Worm (Caenorhabditis elegans) whole organism, L4 larva: ENCODE results near the gene ift-74.
A peak's percentile ranks its signal among the peaks of the same experiment; 100 is the strongest.

ENCODE experiments used
- F44E2.7 ChIP-seq: fragments of 200-800 bp; sonication (Bioruptor generic); IDR thresholded peaks from 2 replicates; pipeline ENCODE4 v2.1.2; 2022; ENCODE audit warnings: missing genetic modification characterization, missing compliant biosample characterization
- R02D3.7 ChIP-seq: fragments of 150-350 bp; sonication (generic microtip); optimal IDR thresholded peaks from 3 replicates; lab custom pipeline; 2014; ENCODE audit warnings: missing biosample characterization, missing genetic modification characterization
- T20F7.1 ChIP-seq: fragments of 200-800 bp; sonication (Bioruptor generic); optimal IDR thresholded peaks from 2 replicates; lab custom pipeline; 2018; ENCODE audit warnings: mild to moderate bottlenecking, missing genetic modification characterization, missing compliant biosample characterization
- Y105C5A.15 ChIP-seq: fragments of 200-800 bp; sonication (Bioruptor generic); IDR thresholded peaks from 2 replicates; pipeline ENCODE4 v1.3.6; 2022; ENCODE audit warnings: missing genetic modification characterization, missing compliant biosample characterization
- Y48G9A.11 ChIP-seq: fragments of 200-800 bp; sonication (Bioruptor generic); IDR thresholded peaks from 2 replicates; pipeline ENCODE4 v1.3.6; 2022; ENCODE audit warnings: missing genetic modification reagents, missing genetic modification characterization, missing compliant biosample characterization
- Y75B8A.6 ChIP-seq: fragments of 200-800 bp; sonication (Bioruptor generic); IDR thresholded peaks from 2 replicates; pipeline ENCODE4 v1.3.6; 2022; ENCODE audit warnings: missing genetic modification reagents, missing genetic modification characterization, missing compliant biosample characterization
- aha-1 ChIP-seq: fragments of 150-350 bp; peaks from one replicate; lab custom pipeline; 2014; ENCODE audit warnings: missing biosample characterization, missing genetic modification characterization
- ama-1 ChIP-seq: fragments of 150-350 bp; optimal IDR thresholded peaks from 2 replicates; lab custom pipeline; 2014; ENCODE audit warnings: inconsistent platforms, mixed read lengths
- ceh-20 ChIP-seq: fragments of 200-800 bp; sonication (Bioruptor generic); IDR thresholded peaks from 2 replicates; pipeline ENCODE4 v1.3.6; 2022; ENCODE audit warnings: missing genetic modification reagents, missing genetic modification characterization, missing compliant biosample characterization
- ceh-62 ChIP-seq: sonication (generic microtip); optimal IDR thresholded peaks from 2 replicates; lab custom pipeline; 2017; ENCODE audit warnings: missing biosample characterization, missing genetic modification characterization
- ceh-82 ChIP-seq: sonication (generic microtip); optimal IDR thresholded peaks from 2 replicates; lab custom pipeline; 2017; ENCODE audit warnings: missing biosample characterization, missing genetic modification characterization
- ctbp-1 ChIP-seq: fragments of 200-800 bp; sonication (Bioruptor generic); IDR thresholded peaks from 2 replicates; pipeline ENCODE4 v1.3.6; 2022; ENCODE audit warnings: missing genetic modification reagents, missing genetic modification characterization, missing compliant biosample characterization
- daf-12 ChIP-seq: fragments of 150-350 bp; optimal IDR thresholded peaks from 2 replicates; lab custom pipeline; 2014; ENCODE audit warnings: missing biosample characterization, missing genetic modification reagents, missing genetic modification characterization
- daf-16 ChIP-seq, 3 experiments: sonication (generic microtip); optimal IDR thresholded peaks; 2 replicates each; lab custom pipeline; 2016 to 2017; ENCODE audit warnings: missing genetic modification characterization in 3 of 3, missing genetic modification reagents in 3 of 3, mild to moderate bottlenecking in 2 of 3, missing compliant biosample characterization in 2 of 3, missing biosample characterization in 1 of 3, moderate library complexity in 1 of 3
- daf-8 ChIP-seq: fragments of 200-800 bp; sonication (Bioruptor generic); IDR thresholded peaks from 2 replicates; pipeline ENCODE4 v1.3.6; 2022; ENCODE audit warnings: missing genetic modification characterization, missing compliant biosample characterization
- dmd-8 ChIP-seq: fragments of 200-800 bp; sonication (Bioruptor generic); IDR thresholded peaks from 2 replicates; pipeline ENCODE4 v1.3.6; 2022; ENCODE audit warnings: missing genetic modification characterization, missing compliant biosample characterization
- dmd-9 ChIP-seq: fragments of 200-800 bp; sonication (Bioruptor generic); IDR thresholded peaks from 2 replicates; pipeline ENCODE4 v1.3.6; 2022; ENCODE audit warnings: missing genetic modification reagents, missing genetic modification characterization, missing compliant biosample characterization
- egl-27 ChIP-seq: sonication (generic microtip); optimal IDR thresholded peaks from 3 replicates; lab custom pipeline; 2017; ENCODE audit warnings: missing biosample characterization, missing genetic modification reagents, missing genetic modification characterization
- fkh-10 ChIP-seq: fragments of 150-350 bp; optimal IDR thresholded peaks from 2 replicates; lab custom pipeline; 2014; ENCODE audit warnings: missing biosample characterization, missing genetic modification reagents, missing genetic modification characterization
- fos-1 ChIP-seq: fragments of 150-350 bp; optimal IDR thresholded peaks from 2 replicates; lab custom pipeline; 2014; ENCODE audit warnings: missing biosample characterization, missing genetic modification characterization
- hlh-11 ChIP-seq: fragments of 200-800 bp; sonication (Bioruptor generic); optimal IDR thresholded peaks from 2 replicates; lab custom pipeline; 2018; ENCODE audit warnings: mild to moderate bottlenecking, missing genetic modification characterization, missing compliant biosample characterization
- hlh-30 ChIP-seq: sonication (generic microtip); optimal IDR thresholded peaks from 2 replicates; lab custom pipeline; 2017; ENCODE audit warnings: antibody characterized with exemption, mild to moderate bottlenecking, missing genetic modification characterization, missing compliant biosample characterization; ENCODE audit not compliant: insufficient read depth
- jun-1 ChIP-seq: fragments of 150-350 bp; optimal IDR thresholded peaks from 2 replicates; lab custom pipeline; 2014; ENCODE audit warnings: missing biosample characterization, missing genetic modification reagents, missing genetic modification characterization
- lin-1 ChIP-seq: fragments of 200-800 bp; sonication (Bioruptor generic); IDR thresholded peaks from 2 replicates; pipeline ENCODE4 v1.3.6; 2022; ENCODE audit warnings: missing genetic modification reagents, missing genetic modification characterization, missing compliant biosample characterization
- lin-15B ChIP-seq: fragments of 150-350 bp; sonication (generic microtip); optimal IDR thresholded peaks from 3 replicates; lab custom pipeline; 2014; ENCODE audit warnings: missing biosample characterization, missing genetic modification characterization
- lir-3 ChIP-seq: sonication (generic microtip); optimal IDR thresholded peaks from 2 replicates; lab custom pipeline; 2016; ENCODE audit warnings: mild to moderate bottlenecking, missing genetic modification characterization, missing compliant biosample characterization
- lsy-2 ChIP-seq, 2 experiments: fragments of 150-350 bp in 1 of 2; sonication (generic microtip) in 1 of 2; optimal IDR thresholded peaks; 2 replicates each; lab custom pipeline; 2014 to 2017; ENCODE audit warnings: missing biosample characterization in 2 of 2, missing genetic modification characterization in 2 of 2
- madf-5 ChIP-seq, 2 experiments: fragments of 200-800 bp; sonication (Bioruptor generic); IDR thresholded peaks; 2 replicates each; pipeline ENCODE4 v1.3.6; 2022; ENCODE audit warnings: missing compliant biosample characterization in 2 of 2, missing genetic modification characterization in 2 of 2
- mdt-29 ChIP-seq: fragments of 200-800 bp; sonication (Bioruptor generic); IDR thresholded peaks from 2 replicates; pipeline ENCODE4 v1.3.6; 2022; ENCODE audit warnings: missing genetic modification reagents, missing genetic modification characterization, missing compliant biosample characterization
- mes-2 ChIP-seq: sonication (generic microtip); optimal IDR thresholded peaks from 2 replicates; lab custom pipeline; 2016; ENCODE audit warnings: missing genotype, mild to moderate bottlenecking, missing genetic modification characterization, missing compliant biosample characterization; ENCODE audit not compliant: poor library complexity, severe bottlenecking
- nhr-10 ChIP-seq: fragments of 150-350 bp; optimal IDR thresholded peaks from 2 replicates; lab custom pipeline; 2014; ENCODE audit warnings: missing biosample characterization, missing genetic modification characterization
- nhr-11 ChIP-seq: fragments of 150-350 bp; optimal IDR thresholded peaks from 2 replicates; lab custom pipeline; 2014; ENCODE audit warnings: missing biosample characterization, missing genetic modification characterization
- nhr-237 ChIP-seq: sonication (generic microtip); optimal IDR thresholded peaks from 2 replicates; lab custom pipeline; 2017; ENCODE audit warnings: missing biosample characterization, missing genetic modification characterization
- nhr-28 ChIP-seq: fragments of 150-350 bp; optimal IDR thresholded peaks from 2 replicates; lab custom pipeline; 2014; ENCODE audit warnings: missing biosample characterization, missing genetic modification characterization
- nhr-41 ChIP-seq: fragments of 200-800 bp; sonication (Bioruptor generic); IDR thresholded peaks from 2 replicates; pipeline ENCODE4 v1.3.6; 2022; ENCODE audit warnings: missing genetic modification reagents, missing genetic modification characterization, missing compliant biosample characterization
- nhr-42 ChIP-seq: fragments of 200-800 bp; sonication (Bioruptor generic); IDR thresholded peaks from 2 replicates; pipeline ENCODE4 v1.3.6; 2022; ENCODE audit warnings: missing genetic modification characterization, missing compliant biosample characterization
- nhr-48 ChIP-seq: sonication (generic microtip); optimal IDR thresholded peaks from 2 replicates; lab custom pipeline; 2016; ENCODE audit warnings: mild to moderate bottlenecking, missing genetic modification characterization, missing compliant biosample characterization
- nhr-76 ChIP-seq: fragments of 150-350 bp; optimal IDR thresholded peaks from 2 replicates; lab custom pipeline; 2014; ENCODE audit warnings: missing biosample characterization, missing genetic modification characterization
- php-3 ChIP-seq: fragments of 200-800 bp; sonication (Bioruptor generic); IDR thresholded peaks from 2 replicates; pipeline ENCODE4 v1.3.6; 2022; ENCODE audit warnings: missing genetic modification reagents, missing genetic modification characterization, missing compliant biosample characterization
- pqm-1 ChIP-seq: sonication (generic microtip); optimal IDR thresholded peaks from 2 replicates; lab custom pipeline; 2017; ENCODE audit warnings: missing biosample characterization, missing genetic modification characterization
- rbr-2 ChIP-seq: sonication (generic microtip); optimal IDR thresholded peaks from 2 replicates; lab custom pipeline; 2016; ENCODE audit warnings: missing genotype, missing genetic modification characterization, missing compliant biosample characterization
- sdz-12 ChIP-seq: fragments of 200-800 bp; sonication (Bioruptor generic); optimal IDR thresholded peaks from 2 replicates; lab custom pipeline; 2018; ENCODE audit warnings: mild to moderate bottlenecking, missing genetic modification characterization, missing compliant biosample characterization
- set-16 ChIP-seq: fragments of 200-800 bp; sonication (Bioruptor generic); IDR thresholded peaks from 2 replicates; pipeline ENCODE4 v1.3.6; 2022; ENCODE audit warnings: missing genetic modification reagents, missing genetic modification characterization, missing compliant biosample characterization
- spr-1 ChIP-seq: sonication (generic microtip); optimal IDR thresholded peaks from 2 replicates; lab custom pipeline; 2016; ENCODE audit warnings: mild to moderate bottlenecking, missing genetic modification characterization, missing compliant biosample characterization
- tra-1 ChIP-seq: fragments of 200-800 bp; sonication (Bioruptor generic); IDR thresholded peaks from 2 replicates; pipeline ENCODE4 v1.3.6; 2022; ENCODE audit warnings: missing genetic modification reagents, missing genetic modification characterization, missing compliant biosample characterization
- unc-62 ChIP-seq, 3 experiments: fragments of 150-350 bp in 1 of 3; sonication (generic microtip); optimal IDR thresholded peaks in 2 of 3; peaks in 1 of 3; 1 replicate in 1 of 3; 2 replicates in 2 of 3; lab custom pipeline; 2014 to 2017; ENCODE audit warnings: missing biosample characterization in 3 of 3, missing genetic modification characterization in 3 of 3, missing genetic modification reagents in 3 of 3, missing genotype in 1 of 3
- zag-1 ChIP-seq: fragments of 150-350 bp; optimal IDR thresholded peaks from 2 replicates; lab custom pipeline; 2014; ENCODE audit warnings: missing biosample characterization, missing genetic modification characterization

ift-74 gene

DNA sequence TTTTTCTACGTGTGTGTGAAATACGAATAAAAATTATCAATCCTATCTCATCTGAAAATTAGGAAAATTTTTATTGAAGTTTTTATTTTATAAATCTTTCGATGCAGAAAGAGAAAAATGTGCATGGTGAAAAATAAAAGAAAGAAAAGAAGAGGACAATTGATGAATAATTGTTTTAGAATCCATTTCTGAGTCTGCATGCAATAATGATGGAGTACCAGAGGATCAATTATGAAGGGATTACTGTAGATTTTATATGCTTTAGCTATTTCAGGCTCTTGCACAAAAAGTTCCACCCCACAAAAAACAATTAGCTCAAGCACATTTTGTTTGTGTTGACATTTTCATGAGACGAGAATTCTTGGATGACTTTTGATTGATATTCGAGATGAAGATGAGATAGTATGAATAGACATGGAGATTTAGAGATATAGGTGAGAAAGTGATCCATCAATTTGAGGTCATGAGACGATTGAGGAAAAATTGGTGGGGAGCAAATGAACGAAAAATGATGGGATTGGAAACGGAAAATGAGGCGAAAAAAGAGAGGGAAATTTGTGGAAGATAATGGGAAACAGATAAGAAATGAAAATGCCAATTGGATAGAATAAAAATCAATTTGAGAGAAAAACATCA lies 25.9 kb downstream of the ift-74 start, which contains the start of gene rpy-1:
Gene rpy-1, minus strand, starts transcription at position 51 of the 636 bp plus-strand sequence.
- TF ChIP-seq daf-16 (GFP tag; optimal IDR thresholded peaks at IDR 0.05; lab: Kevin White, UChicago) (peak in 1 of 2 experiments; percentile 87), daf-16 (tag; optimal IDR thresholded peaks at IDR 0.05; lab: Kevin White, UChicago) (no peak), madf-5 (GFP tag; IDR thresholded peaks at IDR 0.05; lab: Robert Waterston, UW) (no peak), fkh-10 (GFP tag; lab: Kevin White, UChicago) (no peak), nhr-76 (tag; lab: Kevin White, UChicago) (no peak), daf-12 (tag; lab: Kevin White, UChicago) (no peak), nhr-48 (no peak), Y48G9A.11 (GFP tag; lab: Robert Waterston, UW) (no peak), set-16 (GFP tag; lab: Robert Waterston, UW) (no peak), ceh-20 (GFP tag; lab: Robert Waterston, UW) (0 out of 2 replicates have a peak, but pooled peaks have one; percentile 28), egl-27 (tag; lab: Kevin White, UChicago) (no peak), dmd-8 (GFP tag; lab: Robert Waterston, UW) (no peak), php-3 (GFP tag; lab: Robert Waterston, UW) (no peak), sdz-12 (no peak), nhr-11 (tag; lab: Kevin White, UChicago) (peak; percentile 43), T20F7.1 (GFP tag; lab: Kevin White, UChicago) (no peak), ceh-62 (tag; lab: Kevin White, UChicago) (no peak), spr-1 (tag; lab: Kevin White, UChicago) (no peak), hlh-30 (peak; percentile 20), ceh-82 (tag; lab: Kevin White, UChicago) (no peak), ama-1 (no peak), nhr-28 (tag; lab: Kevin White, UChicago) (no peak), mdt-29 (GFP tag; lab: Robert Waterston, UW) (no peak), pqm-1 (no peak), lsy-2 (tag; optimal IDR thresholded peaks at IDR 0.05; lab: Kevin White, UChicago) (peak in 1 of 2 experiments; percentile 29), nhr-237 (tag; lab: Kevin White, UChicago) (no peak), F44E2.7 (GFP tag; lab: Robert Waterston, UW) (no peak), R02D3.7 (no peak), fos-1 (tag; lab: Kevin White, UChicago) (no peak), nhr-41 (GFP tag; lab: Robert Waterston, UW) (no peak), rbr-2 (tag; lab: Kevin White, UChicago) (no peak), aha-1 (tag; lab: Kevin White, UChicago) (no peak), mes-2 (tag; lab: Kevin White, UChicago) (no peak), dmd-9 (GFP tag; lab: Robert Waterston, UW) (no peak), tra-1 (GFP tag; lab: Robert Waterston, UW) (no peak), hlh-11 (tag; lab: Kevin White, UChicago) (peak; percentile 9), Y75B8A.6 (GFP tag; lab: Robert Waterston, UW) (no peak), jun-1 (tag; lab: Kevin White, UChicago) (no peak), lir-3 (tag; lab: Kevin White, UChicago) (no peak), lin-1 (GFP tag; lab: Robert Waterston, UW) (no peak), ctbp-1 (GFP tag; lab: Robert Waterston, UW) (no peak), Y105C5A.15 (no peak), daf-8 (GFP tag; lab: Robert Waterston, UW) (no peak), nhr-10 (tag; lab: Kevin White, UChicago) (no peak), unc-62 (GFP tag; optimal IDR thresholded peaks at IDR 0.05 in 1 of 2; lab: Kevin White, UChicago) (peak in 1 of 2 experiments; percentile 97), unc-62 (tag; optimal IDR thresholded peaks at IDR 0.05; lab: Kevin White, UChicago) (no peak), nhr-42 (GFP tag; lab: Robert Waterston, UW) (no peak), lin-15B (no peak), zag-1 (tag; lab: Kevin White, UChicago) (no peak)
